Worm (Caenorhabditis elegans): ENCODE data around the gene F55G11.2.

F55G11.2 gene

ce11 chrIV:12977650-12978049 is 8.6 kb upstream of the F55G11.2 start:
- TF ChIP-seq unc-62 (GFP tag; optimal IDR thresholded peaks at IDR 0.05) = no peak

- no peak for TF ChIP-seq unc-62 (GFP tag; optimal IDR thresholded peaks at IDR 0.05)
These were observed 6.9 kb upstream of the F55G11.2 start, which contains the start of gene dod-17 for ce11 chrIV:12975981-12976380. TSS of gene dod-17 (plus strand) at chrIV:12976303.

DNA sequence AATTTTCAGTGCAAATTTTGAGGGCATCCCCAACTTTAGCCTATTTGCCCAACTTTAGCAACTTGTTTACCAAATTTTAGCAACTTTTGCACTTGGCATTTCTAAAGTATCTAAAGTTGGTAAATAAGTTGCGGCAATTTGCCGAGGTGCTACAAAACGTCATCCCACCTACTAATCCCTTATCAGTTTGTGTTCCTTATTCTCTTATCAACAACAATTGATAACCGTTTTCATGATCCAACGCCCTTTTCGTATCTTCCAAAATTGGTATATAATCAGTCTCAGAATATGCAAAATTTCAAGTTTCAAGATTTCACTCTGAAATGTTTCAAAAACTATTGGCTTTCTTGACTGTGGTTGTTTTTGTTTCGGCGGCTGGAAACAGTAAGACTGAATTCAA is 4.2 kb upstream of the F55G11.2 start, which contains the start of gene F55G11.4:
TSS of gene F55G11.4 (plus strand) at position 289 of the 400 bp plus-strand sequence.
- TF ChIP-seq unc-62 (GFP tag; optimal IDR thresholded peaks at IDR 0.05) = no peak

DNA sequence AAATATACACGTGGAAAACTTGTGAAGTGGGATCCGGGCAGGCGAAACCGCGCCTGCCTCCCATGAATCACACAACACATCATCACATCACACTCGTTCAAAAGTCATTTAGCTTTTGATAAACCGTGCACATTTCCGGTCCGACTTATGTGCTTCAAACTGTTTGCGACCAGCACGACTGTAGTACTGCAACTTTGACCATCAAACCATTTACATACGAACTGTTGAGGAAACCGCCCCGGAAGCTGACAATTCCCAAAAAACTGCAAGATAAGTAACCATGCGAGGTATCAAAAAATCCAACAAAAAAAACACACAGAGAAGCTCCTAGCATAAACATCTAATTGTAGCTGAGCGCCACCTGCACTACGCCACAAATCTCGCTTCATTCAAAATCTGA is 3.7 kb upstream of the F55G11.2 start:
- TF ChIP-seq unc-62 (GFP tag; optimal IDR thresholded peaks at IDR 0.05) = no peak

DNA sequence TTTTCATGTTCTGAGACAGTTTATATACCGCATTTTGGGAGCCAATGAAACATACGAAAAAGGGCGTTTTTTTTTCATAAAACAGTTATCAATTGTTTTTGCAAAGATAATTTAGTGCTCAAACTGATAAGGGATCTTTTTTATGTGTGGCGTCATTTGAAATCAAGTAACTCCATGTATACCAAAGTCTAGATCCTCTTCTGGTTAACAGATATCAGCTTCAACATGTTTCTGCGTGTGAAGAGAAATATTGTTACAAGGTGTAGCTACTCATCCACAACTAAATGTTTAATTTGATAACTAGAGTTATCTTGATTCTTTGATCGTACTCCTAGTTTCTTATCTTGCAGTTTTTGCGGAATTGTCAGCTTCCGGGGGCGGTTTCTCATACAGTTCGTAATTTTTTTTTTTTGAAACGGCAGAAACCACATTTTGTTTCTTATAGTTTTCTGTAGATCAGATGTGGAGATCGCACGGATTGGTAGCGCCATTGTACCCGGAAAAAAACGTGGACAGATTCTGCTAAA is 3.0 kb upstream of the F55G11.2 start:
- no peak for TF ChIP-seq unc-62 (GFP tag; optimal IDR thresholded peaks at IDR 0.05)

DNA sequence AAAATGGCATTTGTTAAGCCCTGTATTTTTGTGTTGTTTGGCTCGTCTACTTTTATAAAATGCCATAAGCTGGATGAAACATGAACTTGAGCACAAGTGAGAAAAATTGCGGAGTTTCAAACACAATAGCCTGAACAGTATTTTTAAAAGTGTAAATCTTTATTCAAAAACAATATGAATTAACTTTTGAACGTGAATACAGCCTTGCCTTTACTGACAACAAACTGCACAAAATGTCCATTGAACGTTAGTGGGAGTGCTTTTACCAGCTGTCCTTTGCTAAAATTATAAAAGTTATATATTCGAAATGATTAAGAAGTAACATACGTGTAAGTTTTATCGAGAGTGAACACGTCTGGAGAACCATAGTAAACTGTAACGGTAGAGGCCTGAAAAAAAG is 1.8 kb downstream of the F55G11.2 start:
- no peak for TF ChIP-seq unc-62 (GFP tag; optimal IDR thresholded peaks at IDR 0.05)

ce11 chrIV:12965074-12965473 is 4.0 kb downstream of the F55G11.2 start, which contains the start of gene dod-22:
TSS of gene dod-22 (plus strand) at chrIV:12965374.
- TF ChIP-seq unc-62 (GFP tag; optimal IDR thresholded peaks at IDR 0.05) = no peak

DNA sequence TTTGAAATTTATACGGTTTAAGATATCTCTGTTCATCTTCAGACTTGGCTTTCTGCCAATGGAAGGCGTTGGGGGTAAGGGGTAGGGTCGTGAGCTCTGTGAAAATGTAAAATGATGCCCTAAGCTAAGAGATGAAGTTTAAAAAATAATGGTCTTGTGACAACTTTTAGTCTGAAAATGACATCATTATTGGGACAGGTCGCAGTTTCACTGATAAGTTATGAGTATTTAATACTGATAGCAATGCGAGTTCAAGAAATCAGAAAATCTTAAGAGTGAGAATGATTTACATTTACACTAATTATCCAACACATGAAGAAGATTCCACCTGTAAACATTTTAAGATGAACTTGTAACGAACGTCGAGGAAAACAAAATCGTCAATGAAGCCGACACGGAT is 4.4 kb downstream of the F55G11.2 start:
- no peak for TF ChIP-seq unc-62 (GFP tag; optimal IDR thresholded peaks at IDR 0.05)

DNA sequence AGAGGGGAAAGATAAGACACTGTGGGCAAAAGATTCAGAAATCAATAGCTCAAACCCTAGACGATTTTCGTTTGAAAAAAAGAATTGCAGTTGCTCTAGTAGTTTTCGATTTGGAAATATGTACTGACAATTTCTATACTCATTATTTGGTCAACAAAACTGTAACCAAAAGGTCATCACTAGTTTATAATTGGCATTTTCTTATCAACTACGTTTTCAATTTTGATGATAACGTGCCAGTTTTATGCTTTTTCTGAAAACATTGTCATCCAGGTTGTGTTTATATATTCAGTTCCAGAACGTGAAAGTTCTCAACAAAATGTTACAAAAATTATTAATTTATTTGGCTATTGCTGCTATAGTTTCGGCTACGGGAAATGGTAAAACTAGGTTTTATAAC is 6.5 kb downstream of the F55G11.2 start, which contains the start of gene F55G11.8:
TSS of gene F55G11.8 (plus strand) at position 245 of the 400 bp plus-strand sequence.
- no peak for TF ChIP-seq unc-62 (GFP tag; optimal IDR thresholded peaks at IDR 0.05)

DNA sequence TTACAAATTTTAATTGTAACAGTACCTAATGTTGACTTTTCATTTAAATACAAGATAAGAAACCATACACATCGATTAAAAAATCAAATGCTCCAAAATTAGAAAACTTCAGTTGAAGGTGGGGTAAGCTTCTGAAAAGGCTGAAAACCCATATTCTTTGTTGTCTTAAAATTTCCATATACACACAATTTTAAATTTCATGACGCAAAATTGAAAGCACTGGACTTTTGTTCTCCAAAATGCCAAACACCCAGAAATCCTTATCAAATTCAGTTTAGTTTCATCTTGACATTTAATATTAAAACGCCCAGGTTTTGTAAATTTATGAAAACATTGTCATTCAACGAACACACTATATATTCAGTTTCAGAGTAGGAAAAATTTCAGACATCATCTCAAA is 9.0 kb downstream of the F55G11.2 start, which contains the start of gene F55G11.7:
TSS of gene F55G11.7 (plus strand) at position 301 of the 400 bp plus-strand sequence.
- no peak for TF ChIP-seq unc-62 (GFP tag; optimal IDR thresholded peaks at IDR 0.05)

DNA sequence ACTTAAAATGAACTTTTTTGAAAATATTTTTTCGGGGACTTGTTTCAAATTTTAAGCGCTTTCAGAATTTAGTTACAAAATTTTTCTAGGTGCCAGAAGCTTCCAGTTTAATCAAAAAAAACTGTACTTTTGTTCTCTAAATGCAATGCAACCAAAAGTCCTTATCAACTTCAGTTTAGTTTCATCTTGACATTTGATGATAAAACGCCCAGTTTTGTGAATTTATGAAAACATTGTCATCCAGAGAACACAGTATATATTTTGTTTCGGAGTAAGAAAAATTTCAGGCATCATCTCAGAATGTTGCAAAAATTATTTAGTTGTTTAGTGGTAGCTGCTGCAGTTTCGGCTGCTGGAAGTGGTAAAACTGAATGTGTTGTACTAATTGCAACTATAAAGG is 11.4 kb downstream of the F55G11.2 start, which contains the start of gene F55G11.6:
TSS of gene F55G11.6 (plus strand) at position 301 of the 400 bp plus-strand sequence.
- TF ChIP-seq unc-62 (GFP tag; optimal IDR thresholded peaks at IDR 0.05) = no peak

DNA sequence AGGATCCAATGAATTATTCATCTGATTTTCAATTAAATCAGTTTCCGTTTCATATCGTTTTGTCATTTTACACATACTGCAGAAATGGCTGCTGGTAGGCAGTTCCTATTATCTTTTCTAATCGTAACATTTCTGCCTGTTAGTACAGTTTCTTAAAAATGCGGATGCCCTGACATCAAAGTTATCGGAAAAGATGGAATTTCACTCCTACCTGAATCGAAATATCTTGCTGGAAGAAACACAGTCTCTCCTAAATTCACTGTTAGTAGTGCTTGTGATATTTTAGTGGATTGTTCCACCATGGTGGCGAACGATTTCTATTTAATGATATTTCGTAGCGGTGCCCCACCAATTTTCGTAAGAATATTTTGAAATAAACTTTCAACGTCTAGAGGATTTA is 20.6 kb downstream of the F55G11.2 start, which contains the start of gene F55G11.10:
TSS of gene F55G11.10 (plus strand) at position 301 of the 400 bp plus-strand sequence.
- TF ChIP-seq unc-62 (GFP tag; optimal IDR thresholded peaks at IDR 0.05) = no peak

ce11 chrIV:12946488-12946887 is 22.6 kb downstream of the F55G11.2 start, which contains the start of gene F55G11.1:
TSS of gene F55G11.1 (minus strand) at chrIV:12946588.
- TF ChIP-seq unc-62 (GFP tag; optimal IDR thresholded peaks at IDR 0.05) = no peak

DNA sequence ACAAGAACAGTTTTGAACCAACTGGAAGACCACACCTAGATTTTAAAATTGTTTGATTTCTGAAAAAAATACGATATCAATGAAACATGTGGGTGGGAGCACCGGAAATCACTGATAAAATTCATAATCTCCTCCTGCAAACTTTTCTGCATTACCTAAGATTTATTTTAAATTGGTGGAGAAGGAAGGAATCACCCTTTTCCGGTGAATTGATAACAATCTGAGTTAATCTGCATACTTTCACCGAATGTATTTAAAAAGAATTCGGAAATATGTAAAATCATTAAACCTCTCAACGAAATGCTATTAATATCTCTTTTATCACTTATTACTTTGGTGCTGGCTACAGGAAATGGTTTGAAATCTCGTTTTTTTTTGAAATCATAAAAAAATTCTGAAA is 26.5 kb downstream of the F55G11.2 start, which contains the start of gene dct-19:
TSS of gene dct-19 (plus strand) at position 301 of the 400 bp plus-strand sequence.
- no peak for TF ChIP-seq unc-62 (GFP tag; optimal IDR thresholded peaks at IDR 0.05)

ce11 chrIV:12941254-12941653 is 27.8 kb downstream of the F55G11.2 start, which contains the start of gene dod-24:
TSS of gene dod-24 (minus strand) at chrIV:12941354.
- TF ChIP-seq unc-62 (GFP tag; optimal IDR thresholded peaks at IDR 0.05) = no peak

DNA sequence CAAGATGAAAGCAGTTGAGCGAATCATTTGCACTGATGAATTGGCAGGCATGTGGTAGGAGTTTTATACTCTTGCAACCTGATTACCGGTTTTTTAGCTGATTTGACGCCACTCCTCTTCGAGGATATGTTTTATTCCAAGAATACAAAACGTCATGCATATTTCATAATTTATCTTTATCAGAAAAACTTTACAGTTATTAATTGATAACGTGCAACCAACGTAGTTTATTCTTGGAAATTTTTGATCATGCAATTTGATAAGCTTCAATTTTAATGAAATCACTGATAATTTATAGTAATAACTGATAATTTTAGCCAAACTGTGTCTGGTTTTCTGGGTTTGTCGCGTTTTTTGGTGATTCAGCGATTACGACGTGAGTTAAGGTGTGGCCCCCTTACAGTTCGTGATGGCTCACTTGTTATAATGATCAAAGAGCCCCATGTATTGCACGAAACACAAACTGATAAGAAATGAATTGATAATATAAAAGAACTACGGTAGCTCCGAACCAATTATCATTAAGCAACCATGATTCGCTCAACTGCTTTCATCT is 32.8 kb downstream of the F55G11.2 start, which contains the start of the genes cld-1 and dod-21:
TSS of gene cld-1 (minus strand) at position 51 of the 556 bp plus-strand sequence.
TSS of gene dod-21 (plus strand) at position 518 of the 556 bp plus-strand sequence.
- TF ChIP-seq unc-62 (GFP tag; optimal IDR thresholded peaks at IDR 0.05) = no peak

DNA sequence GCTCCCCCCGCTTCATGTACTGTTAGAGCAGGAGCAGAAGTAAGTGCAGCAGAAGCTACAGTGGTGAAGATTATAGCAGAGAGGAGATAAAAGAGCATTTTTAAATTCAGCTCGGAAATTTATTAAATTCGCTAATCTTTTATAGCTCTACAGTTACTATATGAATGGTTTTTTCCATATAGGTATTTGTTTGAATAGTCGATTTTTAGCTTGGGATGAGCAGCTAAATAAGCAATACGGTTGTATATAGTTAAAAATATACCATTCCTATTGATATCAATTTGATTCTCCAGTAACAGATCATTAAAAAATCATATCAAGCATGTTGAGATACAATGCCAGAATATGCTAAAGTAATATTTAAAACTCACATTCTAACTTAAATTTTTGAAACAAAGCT is 42.5 kb downstream of the F55G11.2 start, which contains the start of gene srlf-5:
TSS of gene srlf-5 (minus strand) at position 101 of the 400 bp plus-strand sequence.
- no peak for TF ChIP-seq unc-62 (GFP tag; optimal IDR thresholded peaks at IDR 0.05)

Measured in whole organism, dauer.